Fruit fly (Drosophila melanogaster): ENCODE measurements around the gene Neos.

Gene Neos

DNA sequence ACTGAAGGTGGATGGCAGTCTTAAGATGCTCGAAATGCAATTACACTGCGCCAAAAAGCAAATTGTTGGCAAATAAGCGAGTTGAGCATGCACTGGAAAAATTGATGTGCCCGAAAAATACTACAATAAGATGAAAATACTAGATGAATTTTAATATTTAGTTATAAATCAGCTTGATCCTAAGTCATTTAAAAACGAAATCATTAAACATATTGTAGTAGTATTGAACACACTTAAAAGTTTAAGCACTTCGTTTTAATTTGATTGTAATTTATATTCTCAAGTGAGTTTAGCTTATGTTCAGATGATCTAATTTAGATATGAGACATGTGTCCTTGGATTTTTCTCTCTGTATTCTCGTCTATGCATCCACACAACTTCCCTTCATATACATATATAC is 21.0 kb downstream of the Neos start (continued):
- TF ChIP-seq lz (GFP tag; optimal IDR thresholded peaks at IDR 0.05) (no peak), Ets96B (tag; optimal IDR thresholded peaks at IDR 0.05) (peak; percentile 52), CG10631 (GFP tag; optimal IDR thresholded peaks at IDR 0.05) (peak; percentile 51), CG15336 (GFP tag; IDR thresholded peaks at IDR 0.05) (peak; percentile 69), CG11902 (GFP tag; optimal IDR thresholded peaks at IDR 0.05) (peak; percentile 41), dsx (GFP tag; optimal IDR thresholded peaks at IDR 0.05; ENCODE audit: poor library complexity, severe bottlenecking) (peak; percentile 54), Sox15 (GFP tag; optimal IDR thresholded peaks at IDR 0.05) (no peak), CG11294 (GFP tag; IDR thresholded peaks at IDR 0.05) (no peak), net (GFP tag; optimal IDR thresholded peaks at IDR 0.05) (peak; percentile 44), CG4318 (GFP tag; optimal IDR thresholded peaks at IDR 0.05) (peak; percentile 51), CG7368 (GFP tag; optimal IDR thresholded peaks at IDR 0.05) (peak; percentile 35), CG1621 (tag; optimal IDR thresholded peaks at IDR 0.05) (no peak), Eip75B (GFP tag; optimal IDR thresholded peaks at IDR 0.05) (peak; percentile 25), acj6 (GFP tag; optimal IDR thresholded peaks at IDR 0.05) (peak; percentile 23), Ets21C (GFP tag; optimal IDR thresholded peaks at IDR 0.05) (no peak), fd59A (GFP tag; optimal IDR thresholded peaks at IDR 0.05) (peak; percentile 21), OdsH (GFP tag; optimal IDR thresholded peaks at IDR 0.05) (peak; percentile 56), Lpt (GFP tag; optimal IDR thresholded peaks at IDR 0.05) (no peak), dac (GFP tag; optimal IDR thresholded peaks at IDR 0.05) (no peak), CG11762 (GFP tag; optimal IDR thresholded peaks at IDR 0.05; ENCODE audit: insufficient read depth) (peak; percentile 43), CG8319 (GFP tag; optimal IDR thresholded peaks at IDR 0.05) (peak; percentile 30)

DNA sequence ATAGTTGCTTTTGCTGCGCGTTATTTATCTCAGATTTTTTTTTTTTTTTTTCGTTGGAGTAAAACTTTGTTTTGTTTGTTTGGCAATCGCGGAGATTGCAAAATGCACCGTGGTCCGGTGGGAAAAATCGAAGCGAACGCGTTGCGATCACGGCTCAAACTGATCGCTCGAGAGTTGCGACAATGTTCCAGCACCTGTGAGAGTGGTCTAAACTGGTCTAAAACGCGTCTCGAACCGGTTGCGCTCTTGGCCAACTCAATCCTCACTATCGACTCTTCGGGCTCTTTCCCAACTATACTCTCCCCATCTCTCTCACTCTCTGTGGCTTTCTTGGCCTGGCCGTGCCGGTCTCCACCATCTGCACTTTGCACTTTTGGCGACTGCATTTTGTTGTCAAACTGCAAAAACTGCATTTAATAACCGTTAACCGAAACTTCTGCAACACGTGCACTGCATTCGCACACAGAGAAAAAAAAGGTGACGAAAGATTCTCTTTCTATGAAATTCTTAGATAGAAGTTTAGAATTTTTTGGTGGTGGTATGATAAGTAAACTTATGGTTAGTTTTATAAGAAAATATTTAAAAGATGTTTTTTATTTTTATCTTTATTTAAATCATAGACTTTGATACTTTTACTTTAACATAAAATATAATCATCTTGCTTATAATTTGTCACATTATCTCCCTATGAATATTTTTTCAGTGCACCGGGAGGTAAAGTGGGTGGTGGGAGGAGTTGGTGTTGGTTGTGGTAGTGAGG is 22.5 kb downstream of the Neos start, which contains the start of gene CG14830:
TSS of gene CG14830 (minus strand) at position 164 of the 760 bp plus-strand sequence.
- peak; percentile 10 for TF ChIP-seq CG16779 (tag; optimal IDR thresholded peaks at IDR 0.05)
- no peak for TF ChIP-seq CG31627 (GFP tag; optimal IDR thresholded peaks at IDR 0.05)
- peak; percentile 49 for TF ChIP-seq CG8119 (GFP tag; IDR thresholded peaks at IDR 0.05)
- TF ChIP-seq CG15336 (GFP tag; IDR thresholded peaks at IDR 0.05), result peak; percentile 11
- TF ChIP-seq spab (GFP tag; optimal IDR thresholded peaks at IDR 0.05), result peak; percentile 74
- peak; percentile 3 for TF ChIP-seq net (GFP tag; optimal IDR thresholded peaks at IDR 0.05)
- peak; percentile 3 for TF ChIP-seq fd85E (GFP tag; optimal IDR thresholded peaks at IDR 0.05)
- TF ChIP-seq Blimp-1 (GFP tag; optimal IDR thresholded peaks at IDR 0.05), result peak; percentile 49
- TF ChIP-seq lz (GFP tag; optimal IDR thresholded peaks at IDR 0.05), result no peak
- peak; percentile 65 for TF ChIP-seq CG10669 (GFP tag; optimal IDR thresholded peaks at IDR 0.05)
- TF ChIP-seq CG4318 (GFP tag; optimal IDR thresholded peaks at IDR 0.05), result no peak
- no peak for TF ChIP-seq Sox14 (GFP tag; optimal IDR thresholded peaks at IDR 0.05)
- no peak for TF ChIP-seq Eip93F (GFP tag; optimal IDR thresholded peaks at IDR 0.05)
- TF ChIP-seq Lpt (GFP tag; optimal IDR thresholded peaks at IDR 0.05), result peak; percentile 83
- TF ChIP-seq achi (GFP tag; optimal IDR thresholded peaks at IDR 0.05), result no peak
- no peak for TF ChIP-seq CG11294 (GFP tag; IDR thresholded peaks at IDR 0.05)
- TF ChIP-seq topi (GFP tag; optimal IDR thresholded peaks at IDR 0.05), result peak; percentile 41
- TF ChIP-seq CG9139 (GFP tag; optimal IDR thresholded peaks at IDR 0.05), result peak; percentile 55
- peak; percentile 15 for TF ChIP-seq CG1621 (tag; optimal IDR thresholded peaks at IDR 0.05)
- peak; percentile 72 for TF ChIP-seq eg (GFP tag; IDR thresholded peaks at IDR 0.05)
- TF ChIP-seq fkh (GFP tag; optimal IDR thresholded peaks at IDR 0.05), result no peak
- no peak for TF ChIP-seq esn (GFP tag; optimal IDR thresholded peaks at IDR 0.05)
- peak; percentile 41 for TF ChIP-seq CG11762 (GFP tag; optimal IDR thresholded peaks at IDR 0.05; ENCODE audit: insufficient read depth)
- TF ChIP-seq pdm3 (GFP tag; optimal IDR thresholded peaks at IDR 0.05), result no peak
- TF ChIP-seq CG6276 (GFP tag; optimal IDR thresholded peaks at IDR 0.05), result peak; percentile 81
- TF ChIP-seq CG11902 (GFP tag; optimal IDR thresholded peaks at IDR 0.05), result peak; percentile 32
- TF ChIP-seq CG8632 (GFP tag; optimal IDR thresholded peaks at IDR 0.05), result no peak
- TF ChIP-seq Gug (GFP tag; IDR thresholded peaks at IDR 0.05), result peak; percentile 77
- TF ChIP-seq CG6808 (GFP tag; optimal IDR thresholded peaks at IDR 0.05), result peak; percentile 66
- TF ChIP-seq Met (GFP tag; optimal IDR thresholded peaks at IDR 0.05), result no peak
- TF ChIP-seq Smox (GFP tag; optimal IDR thresholded peaks at IDR 0.05), result peak; percentile 6
- TF ChIP-seq CG8319 (GFP tag; optimal IDR thresholded peaks at IDR 0.05), result peak; percentile 23
- TF ChIP-seq ss (GFP tag; optimal IDR thresholded peaks at IDR 0.05), result peak; percentile 30 to 48
- TF ChIP-seq CG6854 (GFP tag; optimal IDR thresholded peaks at IDR 0.05), result no peak
- no peak for TF ChIP-seq Hr39 (GFP tag; optimal IDR thresholded peaks at IDR 0.05)
- no peak for TF ChIP-seq dac (GFP tag; optimal IDR thresholded peaks at IDR 0.05)
- TF ChIP-seq Hr38 (GFP tag; optimal IDR thresholded peaks at IDR 0.05), result no peak
- no peak for TF ChIP-seq CG10631 (GFP tag; optimal IDR thresholded peaks at IDR 0.05)

All from whole organism, prepupa.